Worm (Caenorhabditis elegans): ENCODE data around the gene C49C3.8.
A peak's percentile ranks its signal among the peaks of the same experiment; 100 is the strongest.

Gene C49C3.8

DNA sequence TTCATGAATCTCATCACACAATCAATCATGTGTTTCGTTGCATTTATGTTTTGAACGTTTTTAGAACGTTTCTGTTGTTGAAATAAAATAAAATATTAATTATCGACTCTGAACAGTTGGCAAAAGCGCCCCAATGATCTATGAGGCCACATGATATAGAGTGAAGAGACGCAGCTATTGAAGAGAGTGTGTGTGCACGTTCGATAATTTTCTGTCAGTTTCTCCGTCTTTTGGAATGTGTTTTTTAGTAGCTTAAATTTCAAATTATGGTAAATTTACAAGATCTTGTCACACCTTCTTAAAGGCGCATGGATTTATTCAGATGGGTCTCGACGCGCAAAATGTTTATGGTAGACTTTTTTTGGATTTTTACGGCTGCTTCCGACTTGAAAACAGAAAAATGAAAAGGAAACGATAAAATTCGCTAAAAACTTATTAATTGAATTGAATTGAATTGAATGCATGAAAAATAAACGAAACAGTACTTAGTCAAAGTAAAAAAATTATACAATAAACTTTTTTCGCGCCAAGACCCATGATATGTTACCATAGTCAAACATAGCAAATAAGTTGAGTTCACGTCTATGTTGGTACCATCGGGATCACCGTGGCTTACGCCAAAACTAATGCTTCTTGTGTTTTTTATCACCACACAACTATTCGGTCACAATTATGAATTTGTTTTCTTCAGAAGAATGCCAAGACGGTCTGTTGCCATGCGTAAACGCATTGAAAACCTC lies 1.3 kb upstream of the C49C3.8 start, which contains the start of gene C49C3.15 (continued):
- TF ChIP-seq dmd-9 (GFP tag; IDR thresholded peaks at IDR 0.05) (no peak), rbr-2 (tag; optimal IDR thresholded peaks at IDR 0.05) (peak; percentile 10), F26F4.8 (GFP tag; conservative IDR thresholded peaks at IDR 0.05) (no peak), lsy-2 (tag; optimal IDR thresholded peaks at IDR 0.05) (peak in 1 of 2 experiments; percentile 54), lin-38 (GFP tag; IDR thresholded peaks at IDR 0.05) (peak; percentile 48; the same call in 1 of the 2 replicates), ceh-32 (tag; optimal IDR thresholded peaks at IDR 0.05; ENCODE audit: poor library complexity) (no peak), fkh-10 (GFP tag; optimal IDR thresholded peaks at IDR 0.05) (no peak), lin-1 (GFP tag; IDR thresholded peaks at IDR 0.05) (no peak), mes-2 (tag; optimal IDR thresholded peaks at IDR 0.05; ENCODE audit: poor library complexity, severe bottlenecking) (peak; percentile 47)

DNA sequence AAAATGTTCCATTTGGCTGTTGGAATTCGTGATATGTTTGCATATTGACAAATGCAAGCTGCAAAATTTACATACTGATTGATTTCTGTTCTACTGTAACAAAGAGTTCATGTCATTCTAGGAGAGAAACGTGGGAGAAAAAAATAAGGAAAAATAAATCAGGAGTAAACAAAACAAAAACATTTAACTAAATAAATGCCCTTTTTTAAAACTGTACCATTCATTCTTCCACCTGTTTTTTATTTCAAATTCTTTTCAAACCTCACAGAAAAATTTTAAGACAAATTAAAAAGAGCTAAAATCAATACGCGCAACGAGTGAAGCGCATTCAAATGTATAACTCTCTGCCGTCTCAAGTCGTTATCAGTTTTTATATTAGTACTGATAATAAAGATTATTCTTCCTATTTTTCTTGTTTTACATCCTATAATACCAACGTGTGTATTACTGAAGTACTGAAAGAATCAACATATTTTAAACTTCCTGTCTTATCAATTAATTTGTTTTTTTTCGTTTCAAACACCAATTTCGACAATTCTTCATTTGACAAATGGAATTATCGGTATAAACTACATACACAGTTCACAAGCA lies 4.0 kb downstream of the C49C3.8 start, which contains the start of gene C49C3.10:
TSS of gene C49C3.10 (minus strand) at position 51 of the 591 bp plus-strand sequence.
- no peak for TF ChIP-seq zip-2 (tag; optimal IDR thresholded peaks at IDR 0.05)
- TF ChIP-seq lin-38 (GFP tag; IDR thresholded peaks at IDR 0.05): no peak
- TF ChIP-seq php-3 (GFP tag; IDR thresholded peaks at IDR 0.05): no peak
- TF ChIP-seq ztf-7 (tag; optimal IDR thresholded peaks at IDR 0.05): no peak
- peak; percentile 79 for TF ChIP-seq nhr-77 (tag; optimal IDR thresholded peaks at IDR 0.05)
- no peak for TF ChIP-seq ZK546.5 (tag; optimal IDR thresholded peaks at IDR 0.05)
- TF ChIP-seq F26F4.8 (GFP tag; conservative IDR thresholded peaks at IDR 0.05): no peak
- no peak for TF ChIP-seq ceh-28 (tag; optimal IDR thresholded peaks at IDR 0.05)
- no peak for TF ChIP-seq sdz-12 (GFP tag; optimal IDR thresholded peaks at IDR 0.05)
- no peak for TF ChIP-seq nhr-42 (GFP tag; IDR thresholded peaks at IDR 0.05)
- no peak for TF ChIP-seq set-16 (GFP tag; IDR thresholded peaks at IDR 0.05)
- TF ChIP-seq unc-62 (GFP tag; optimal IDR thresholded peaks at IDR 0.05 in 1 of 2): peak in 1 of 2 experiments; percentile 20
- TF ChIP-seq unc-62 (tag; optimal IDR thresholded peaks at IDR 0.05): no peak
- TF ChIP-seq zag-1 (tag; optimal IDR thresholded peaks at IDR 0.05): no peak
- TF ChIP-seq egl-27 (tag; optimal IDR thresholded peaks at IDR 0.05): no peak
- no peak for TF ChIP-seq ztf-11 (tag; optimal IDR thresholded peaks at IDR 0.05)
- no peak for TF ChIP-seq zfp-2 (tag; optimal IDR thresholded peaks at IDR 0.05)
- TF ChIP-seq ceh-44 (GFP tag; IDR thresholded peaks at IDR 0.05): no peak
- TF ChIP-seq dve-1 (tag; optimal IDR thresholded peaks at IDR 0.05; ENCODE audit: insufficient read depth): peak; percentile 66
- TF ChIP-seq jun-1 (tag; optimal IDR thresholded peaks at IDR 0.05): no peak
- no peak for TF ChIP-seq hmg-1.1 (GFP tag; IDR thresholded peaks at IDR 0.05)
- TF ChIP-seq F44E2.7 (GFP tag; IDR thresholded peaks at IDR 0.05): no peak
- no peak for TF ChIP-seq ama-1 (optimal IDR thresholded peaks at IDR 0.05)
- no peak for TF ChIP-seq dpl-1 (GFP tag; optimal IDR thresholded peaks at IDR 0.05)
- no peak for TF ChIP-seq T20F7.1 (GFP tag; optimal IDR thresholded peaks at IDR 0.05)
- TF ChIP-seq ZK337.2 (GFP tag; IDR thresholded peaks at IDR 0.05): no peak
- no peak for TF ChIP-seq Y75B8A.6 (GFP tag; IDR thresholded peaks at IDR 0.05)
- no peak for TF ChIP-seq Y5F2A.4 (GFP tag; optimal IDR thresholded peaks at IDR 0.05)
- peak; percentile 72 for TF ChIP-seq pqm-1 (tag; optimal IDR thresholded peaks at IDR 0.05)
- TF ChIP-seq unc-130 (GFP tag; optimal IDR thresholded peaks at IDR 0.05): no peak
- TF ChIP-seq hlh-11 (tag; optimal IDR thresholded peaks at IDR 0.05): peak; percentile 54
- no peak for TF ChIP-seq lsy-2 (tag; optimal IDR thresholded peaks at IDR 0.05)
- no peak for TF ChIP-seq daf-16 (GFP tag; optimal IDR thresholded peaks at IDR 0.05)
- TF ChIP-seq daf-16 (tag; optimal IDR thresholded peaks at IDR 0.05): peak; percentile 94
- TF ChIP-seq hif-1 (tag; optimal IDR thresholded peaks at IDR 0.05): no peak
- peak; percentile 73 for TF ChIP-seq nhr-28 (tag; optimal IDR thresholded peaks at IDR 0.05)
- no peak for TF ChIP-seq nhr-48 (tag; optimal IDR thresholded peaks at IDR 0.05)
- no peak for TF ChIP-seq lin-13 (GFP tag; optimal IDR thresholded peaks at IDR 0.05)
- no peak for TF ChIP-seq snpc-1.2 (GFP tag; IDR thresholded peaks at IDR 0.05)
- no peak for TF ChIP-seq spr-3 (GFP tag; optimal IDR thresholded peaks at IDR 0.05)
- no peak for TF ChIP-seq D1046.2 (GFP tag; IDR thresholded peaks at IDR 0.05)
- TF ChIP-seq fos-1 (tag; optimal IDR thresholded peaks at IDR 0.05): no peak
- no peak for TF ChIP-seq ces-1 (GFP tag; optimal IDR thresholded peaks at IDR 0.05)
